Worm (Caenorhabditis elegans): Measurements from ENCODE around the gene twk-26.
A peak's percentile ranks its signal among the peaks of the same experiment; 100 is the strongest.

twk-26 gene

DNA sequence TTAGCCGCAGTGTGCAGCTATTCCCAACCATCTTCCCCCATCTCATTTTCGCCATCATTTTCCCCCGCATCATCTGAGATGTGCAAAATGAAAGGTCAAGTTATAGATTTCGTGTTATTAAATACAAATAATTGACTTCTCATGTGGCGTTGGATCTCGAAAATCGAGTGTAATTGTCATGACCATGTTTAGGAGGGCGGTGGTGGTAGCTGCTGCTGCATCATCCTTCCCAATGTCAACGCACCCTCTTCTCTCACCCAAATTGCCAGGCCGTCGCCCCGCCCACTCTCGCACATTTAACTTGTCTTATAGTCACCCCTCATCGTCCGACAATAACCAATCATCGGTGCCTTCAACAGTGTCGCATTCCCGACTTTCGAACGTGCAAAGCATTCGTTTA, 8.7 kb upstream of the twk-26 start, which contains the start of gene ceh-30:
ceh-30 (plus strand) TSS at position 301 of the 400 bp plus-strand sequence.
- TF ChIP-seq ceh-88 (GFP tag; IDR thresholded peaks at IDR 0.05) (no peak), hpl-2 (GFP tag; optimal IDR thresholded peaks at IDR 0.05) (no peak), fkh-8 (tag; optimal IDR thresholded peaks at IDR 0.05) (no peak), pqm-1 (tag; optimal IDR thresholded peaks at IDR 0.05) (no peak), C34B4.2 (tag; optimal IDR thresholded peaks at IDR 0.05) (no peak), nhr-11 (tag; optimal IDR thresholded peaks at IDR 0.05) (no peak), fos-1 (tag; optimal IDR thresholded peaks at IDR 0.05) (no peak), grh-1 (GFP tag; IDR thresholded peaks at IDR 0.05) (no peak), efl-1 (optimal IDR thresholded peaks at IDR 0.05) (no peak), efl-1 (GFP tag; optimal IDR thresholded peaks at IDR 0.05 in 1 of 2) (peak in 1 of 2 experiments; percentile 13)

ce11 chrX:3061698-3062097, 7.1 kb upstream of the twk-26 start:
- TF ChIP-seq efl-1 (optimal IDR thresholded peaks at IDR 0.05): no peak
- TF ChIP-seq efl-1 (GFP tag; optimal IDR thresholded peaks at IDR 0.05 in 1 of 2): no peak
- peak; percentile 4 for TF ChIP-seq nhr-85 (tag)

- TF ChIP-seq blmp-1 (tag; optimal IDR thresholded peaks at IDR 0.05) (no peak), mef-2 (tag; optimal IDR thresholded peaks at IDR 0.05) (no peak), skn-1 (tag; optimal IDR thresholded peaks at IDR 0.05) (no peak), sptf-1 (tag; optimal IDR thresholded peaks at IDR 0.05) (no peak), nhr-28 (tag; optimal IDR thresholded peaks at IDR 0.05) (no peak), efl-3 (GFP tag; optimal IDR thresholded peaks at IDR 0.05) (no peak), fos-1 (tag; optimal IDR thresholded peaks at IDR 0.05) (no peak), nhr-84 (tag; optimal IDR thresholded peaks at IDR 0.05) (no peak), mab-9 (GFP tag; IDR thresholded peaks at IDR 0.05) (no peak), nhr-12 (tag; optimal IDR thresholded peaks at IDR 0.05) (no peak), ama-1 (optimal IDR thresholded peaks at IDR 0.05) (no peak), sup-37 (GFP tag; optimal IDR thresholded peaks at IDR 0.05) (no peak), aly-2 (tag; optimal IDR thresholded peaks at IDR 0.05) (no peak), dsc-1 (tag; optimal IDR thresholded peaks at IDR 0.05) (no peak), pqm-1 (tag; optimal IDR thresholded peaks at IDR 0.05) (no peak), ceh-82 (tag; optimal IDR thresholded peaks at IDR 0.05) (no peak), unc-130 (tag; optimal IDR thresholded peaks at IDR 0.05) (no peak)
Observed at ce11 chrX:3059299-3059698, 4.7 kb upstream of the twk-26 start, which contains the start of gene rsef-1. TSS of gene rsef-1 (minus strand) at chrX:3059399.

ce11 chrX:3057656-3058055, 3.0 kb upstream of the twk-26 start:
- TF ChIP-seq efl-1 (optimal IDR thresholded peaks at IDR 0.05) (no peak), efl-1 (GFP tag; optimal IDR thresholded peaks at IDR 0.05 in 1 of 2) (peak in 1 of 2 experiments; percentile 58), isw-1 (GFP tag; IDR thresholded peaks at IDR 0.05) (no peak), hlh-17 (GFP tag; optimal IDR thresholded peaks at IDR 0.05; ENCODE audit: borderline replicate concordance) (no peak)

ce11 chrX:3056098-3056497, 1.5 kb upstream of the twk-26 start:
- TF ChIP-seq snpc-4 (tag; optimal IDR thresholded peaks at IDR 0.05): peak; percentile 36
- no peak for TF ChIP-seq skn-1 (tag; optimal IDR thresholded peaks at IDR 0.05)

DNA sequence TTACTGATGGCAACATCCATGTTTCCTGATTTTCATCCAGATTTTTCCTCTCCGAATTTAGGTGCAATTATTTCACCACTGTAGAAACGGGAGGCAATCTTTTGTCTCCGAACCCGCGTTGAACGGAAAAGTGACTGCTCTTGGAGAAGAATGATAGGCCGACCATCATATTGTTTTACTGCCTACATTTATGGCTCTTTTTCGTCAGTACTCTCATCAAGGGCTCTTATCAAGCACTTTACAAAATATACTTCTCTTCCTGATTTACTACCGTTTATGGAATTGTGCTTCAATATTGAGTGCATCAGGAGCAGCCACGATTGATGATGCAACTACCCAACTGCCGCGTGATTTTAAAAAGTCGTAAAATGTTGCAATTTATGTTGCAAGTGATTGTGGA, 230 bp downstream of the twk-26 start:
- TF ChIP-seq ceh-82 (tag; optimal IDR thresholded peaks at IDR 0.05): no peak
- TF ChIP-seq ets-5 (GFP tag; IDR thresholded peaks at IDR 0.05): no peak
- no peak for TF ChIP-seq nhr-11 (tag; optimal IDR thresholded peaks at IDR 0.05)
- TF ChIP-seq nhr-77 (tag; optimal IDR thresholded peaks at IDR 0.05): no peak
- TF ChIP-seq fos-1 (tag; optimal IDR thresholded peaks at IDR 0.05): no peak
- no peak for TF ChIP-seq ama-1 (optimal IDR thresholded peaks at IDR 0.05)
- no peak for TF ChIP-seq lin-35 (GFP tag; optimal IDR thresholded peaks at IDR 0.05)
- no peak for TF ChIP-seq blmp-1 (tag; optimal IDR thresholded peaks at IDR 0.05)
- TF ChIP-seq vab-15 (tag; optimal IDR thresholded peaks at IDR 0.05): no peak
- TF ChIP-seq pax-3 (tag; optimal IDR thresholded peaks at IDR 0.05): no peak
- no peak for TF ChIP-seq C04F5.9 (tag; optimal IDR thresholded peaks at IDR 0.05)
- TF ChIP-seq lin-13 (GFP tag; optimal IDR thresholded peaks at IDR 0.05): no peak
- TF ChIP-seq ztf-11 (tag; optimal IDR thresholded peaks at IDR 0.05): no peak
- TF ChIP-seq dpl-1 (GFP tag; optimal IDR thresholded peaks at IDR 0.05): no peak
